Worm (Caenorhabditis elegans) whole organism, early embryonic: ENCODE data around the gene T14G11.1.

Experiments used
- aly-1 ChIP-seq: sonication (generic microtip); optimal IDR thresholded peaks from 2 replicates; lab custom pipeline; 2016; ENCODE audit warnings: missing genetic modification characterization, missing compliant biosample characterization
- ama-1 ChIP-seq: fragments of 150-350 bp; optimal IDR thresholded peaks from 2 replicates; lab custom pipeline; 2014
- flt-1 ChIP-seq: fragments of 200-800 bp; sonication (Bioruptor generic); IDR thresholded peaks from 2 replicates; pipeline ENCODE4 v1.3.6; 2022; ENCODE audit warnings: missing genetic modification characterization, missing compliant biosample characterization
- hmbx-1 ChIP-seq: sonication (generic microtip); optimal IDR thresholded peaks from 2 replicates; lab custom pipeline; 2016; ENCODE audit warnings: mild to moderate bottlenecking, missing genetic modification characterization, missing compliant biosample characterization
- hnd-1 ChIP-seq: sonication (generic microtip); optimal IDR thresholded peaks from 2 replicates; lab custom pipeline; 2016; ENCODE audit warnings: missing genetic modification characterization, missing compliant biosample characterization
- scrt-1 ChIP-seq: fragments of 200-800 bp; sonication (Bioruptor generic); IDR thresholded peaks from 2 replicates; pipeline ENCODE4 v1.3.6; 2022; ENCODE audit warnings: missing genetic modification characterization, missing compliant biosample characterization
- sea-1 ChIP-seq: fragments of 200-800 bp; sonication (Bioruptor generic); conservative IDR thresholded peaks from 2 replicates; pipeline ENCODE4 v1.3.6; 2022; ENCODE audit warnings: missing genetic modification characterization, missing compliant biosample characterization
- tbx-11 ChIP-seq: fragments of 200-800 bp; sonication (Bioruptor generic); IDR thresholded peaks from 2 replicates; pipeline ENCODE4 v1.3.6; 2022; ENCODE audit warnings: missing genetic modification characterization, missing compliant biosample characterization
- tra-4 ChIP-seq: sonication (generic microtip); optimal IDR thresholded peaks from 2 replicates; lab custom pipeline; 2017; ENCODE audit warnings: missing genetic modification characterization, missing compliant biosample characterization

DNA sequence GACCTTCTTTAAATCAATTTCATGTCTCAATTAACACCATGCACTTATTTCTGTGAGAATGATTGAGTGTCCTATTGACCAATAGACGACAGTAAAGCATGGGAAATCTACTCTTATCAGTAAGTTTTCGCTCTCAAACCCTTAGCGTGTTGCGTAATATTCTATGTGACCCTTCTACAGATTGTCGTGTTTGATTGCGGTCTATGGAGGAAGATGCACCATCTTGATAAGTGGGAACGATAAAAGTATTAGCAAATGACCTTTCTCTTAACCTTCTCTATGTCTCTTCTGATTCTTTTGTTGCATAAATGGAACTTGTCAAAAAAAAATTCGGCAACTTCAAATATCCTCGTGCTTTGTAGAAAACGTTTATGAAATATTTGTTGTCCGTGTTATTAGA is 15.1 kb downstream of the T14G11.1 start:
- TF ChIP-seq hmbx-1 (tag; lab: Kevin White, UChicago), result no peak
- TF ChIP-seq scrt-1 (GFP tag; lab: Robert Waterston, UW), result no peak
- TF ChIP-seq hnd-1 (tag; lab: Kevin White, UChicago), result no peak
- no peak for TF ChIP-seq sea-1 (GFP tag; lab: Robert Waterston, UW)
- TF ChIP-seq ama-1 (lab: Kevin White, UChicago), result no peak
- no peak for TF ChIP-seq tbx-11 (GFP tag; lab: Robert Waterston, UW)
- no peak for TF ChIP-seq tra-4 (tag; lab: Kevin White, UChicago)
- TF ChIP-seq flt-1, result no peak
- no peak for TF ChIP-seq aly-1 (tag; lab: Kevin White, UChicago)
